Worm (Caenorhabditis elegans): Measurements from ENCODE around the gene sar-1.

Gene sar-1

ce11 chrIV:4513269-4513819, at the start of gene sar-1:
Gene sar-1 (minus strand): TSS chrIV:4513319.
- TF ChIP-seq ceh-43 (GFP tag; optimal IDR thresholded peaks at IDR 0.05): no peak
- no peak for TF ChIP-seq nhr-12 (tag; optimal IDR thresholded peaks at IDR 0.05)
- no peak for TF ChIP-seq nhr-2 (tag; optimal IDR thresholded peaks at IDR 0.05)
- TF ChIP-seq M03D4.4 (tag; optimal IDR thresholded peaks at IDR 0.05): no peak
- no peak for TF ChIP-seq elt-1 (tag; optimal IDR thresholded peaks at IDR 0.05; ENCODE audit: borderline replicate concordance, insufficient read depth)
- peak; percentile 14 for TF ChIP-seq lsy-2 (tag; optimal IDR thresholded peaks at IDR 0.05)
- TF ChIP-seq unc-39 (tag; optimal IDR thresholded peaks at IDR 0.05): no peak
- TF ChIP-seq lin-13 (tag; optimal IDR thresholded peaks at IDR 0.05): peak; percentile 63
- TF ChIP-seq snpc-4 (tag; optimal IDR thresholded peaks at IDR 0.05): no peak
- TF ChIP-seq mls-2 (tag; optimal IDR thresholded peaks at IDR 0.05): no peak
- no peak for TF ChIP-seq ces-1 (GFP tag; optimal IDR thresholded peaks at IDR 0.05)
- no peak for TF ChIP-seq cnd-1 (tag; optimal IDR thresholded peaks at IDR 0.05)
- peak; percentile 69 for TF ChIP-seq pha-4 (tag; optimal IDR thresholded peaks at IDR 0.05)
- TF ChIP-seq sptf-1 (tag; optimal IDR thresholded peaks at IDR 0.05): no peak
- peak; percentile 32 for TF ChIP-seq unc-62 (GFP tag; optimal IDR thresholded peaks at IDR 0.05)
- TF ChIP-seq drap-1 (GFP tag; optimal IDR thresholded peaks at IDR 0.05): peak; percentile 27
- no peak for TF ChIP-seq zip-8 (tag; optimal IDR thresholded peaks at IDR 0.05)
- TF ChIP-seq nhr-76 (tag; optimal IDR thresholded peaks at IDR 0.05): no peak
- no peak for TF ChIP-seq blmp-1 (tag; optimal IDR thresholded peaks at IDR 0.05)
- TF ChIP-seq ceh-39 (tag; optimal IDR thresholded peaks at IDR 0.05): no peak
- no peak for TF ChIP-seq nhr-28 (tag; optimal IDR thresholded peaks at IDR 0.05)
- TF ChIP-seq lin-32 (GFP tag; optimal IDR thresholded peaks at IDR 0.05): no peak
- TF ChIP-seq hlh-1 (tag; optimal IDR thresholded peaks at IDR 0.05): no peak
- no peak for TF ChIP-seq ztf-11 (tag; optimal IDR thresholded peaks at IDR 0.05)
- TF ChIP-seq mab-5 (tag; optimal IDR thresholded peaks at IDR 0.05): no peak
- TF ChIP-seq sem-2 (GFP tag; optimal IDR thresholded peaks at IDR 0.05): no peak
- no peak for TF ChIP-seq nhr-237 (tag; optimal IDR thresholded peaks at IDR 0.05)
- no peak for TF ChIP-seq flh-1 (GFP tag; optimal IDR thresholded peaks at IDR 0.05)
- TF ChIP-seq unc-120 (tag; optimal IDR thresholded peaks at IDR 0.05; ENCODE audit: poor library complexity, severe bottlenecking): peak; percentile 47
- no peak for TF ChIP-seq ceh-83 (GFP tag; optimal IDR thresholded peaks at IDR 0.05)
- peak; percentile 84 for TF ChIP-seq mep-1 (tag; optimal IDR thresholded peaks at IDR 0.05)
- TF ChIP-seq ham-2 (GFP tag; optimal IDR thresholded peaks at IDR 0.05): no peak
- no peak for TF ChIP-seq tbx-8 (GFP tag; optimal IDR thresholded peaks at IDR 0.05)
- TF ChIP-seq bed-3 (GFP tag; optimal IDR thresholded peaks at IDR 0.05): no peak
- TF ChIP-seq elt-3 (tag; optimal IDR thresholded peaks at IDR 0.05): no peak

ce11 chrIV:4562599-4563116, 49.5 kb upstream of the sar-1 start, which contains the start of gene igeg-1:
Gene igeg-1 (plus strand): TSS chrIV:4562649.
- TF ChIP-seq pha-4 (tag; optimal IDR thresholded peaks at IDR 0.05): no peak
- no peak for TF ChIP-seq drap-1 (GFP tag; optimal IDR thresholded peaks at IDR 0.05)
- TF ChIP-seq ceh-83 (GFP tag; optimal IDR thresholded peaks at IDR 0.05): no peak
- no peak for TF ChIP-seq nhr-76 (tag; optimal IDR thresholded peaks at IDR 0.05)
- no peak for TF ChIP-seq cnd-1 (tag; optimal IDR thresholded peaks at IDR 0.05)
- no peak for TF ChIP-seq unc-62 (GFP tag; optimal IDR thresholded peaks at IDR 0.05)
- no peak for TF ChIP-seq nhr-2 (tag; optimal IDR thresholded peaks at IDR 0.05)
- no peak for TF ChIP-seq blmp-1 (tag; optimal IDR thresholded peaks at IDR 0.05)

DNA sequence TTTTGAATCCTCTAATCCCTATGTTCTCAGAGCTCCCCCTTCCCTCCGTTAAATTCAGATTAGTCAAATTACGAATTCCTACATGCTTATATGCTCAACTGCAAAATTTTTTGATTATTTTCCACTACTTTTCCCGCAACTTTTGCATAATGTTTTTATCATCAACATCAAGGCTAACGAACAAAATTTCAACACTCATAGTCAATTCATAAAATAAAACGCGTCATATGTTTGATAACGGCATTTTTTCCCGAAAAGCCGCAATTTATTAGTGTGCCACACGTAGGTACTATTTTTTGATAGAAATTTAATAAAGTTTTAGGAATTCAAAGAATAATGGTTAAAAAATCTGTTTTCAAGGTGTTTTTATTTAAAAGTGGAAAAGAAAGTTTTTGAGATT, 46.0 kb upstream of the sar-1 start:
- TF ChIP-seq nhr-12 (tag; optimal IDR thresholded peaks at IDR 0.05): no peak
- no peak for TF ChIP-seq bed-3 (GFP tag; optimal IDR thresholded peaks at IDR 0.05)
- TF ChIP-seq ceh-83 (GFP tag; optimal IDR thresholded peaks at IDR 0.05): no peak
- no peak for TF ChIP-seq unc-120 (tag; optimal IDR thresholded peaks at IDR 0.05; ENCODE audit: poor library complexity, severe bottlenecking)
- TF ChIP-seq pha-4 (tag; optimal IDR thresholded peaks at IDR 0.05): no peak
- TF ChIP-seq drap-1 (GFP tag; optimal IDR thresholded peaks at IDR 0.05): no peak
- TF ChIP-seq ceh-39 (tag; optimal IDR thresholded peaks at IDR 0.05): no peak

ce11 chrIV:4557731-4558130, 44.6 kb upstream of the sar-1 start:
- TF ChIP-seq nhr-28 (tag; optimal IDR thresholded peaks at IDR 0.05): no peak

Data from whole organism, mixed stage, embryonic.